Worm (Caenorhabditis elegans) whole organism, L4 larva: Measurements from ENCODE around the gene lir-1.

Experiments used
- dve-1 ChIP-seq: sonication (generic microtip); optimal IDR thresholded peaks from 2 replicates; lab custom pipeline; 2017; ENCODE audit warnings: antibody characterized with exemption, mild to moderate bottlenecking, missing genetic modification characterization, missing compliant biosample characterization; ENCODE audit not compliant: insufficient read depth
- egl-27 ChIP-seq: sonication (generic microtip); optimal IDR thresholded peaks from 3 replicates; lab custom pipeline; 2017; ENCODE audit warnings: missing biosample characterization, missing genetic modification reagents, missing genetic modification characterization
- nhr-42 ChIP-seq: fragments of 200-800 bp; sonication (Bioruptor generic); IDR thresholded peaks from 2 replicates; pipeline ENCODE4 v1.3.6; 2022; ENCODE audit warnings: missing genetic modification characterization, missing compliant biosample characterization
- pha-4 ChIP-seq, 2 experiments: fragments of 150-350 bp in 1 of 2; fragments of 200-800 bp in 1 of 2; sonication (Bioruptor generic) in 1 of 2; IDR thresholded peaks in 1 of 2; optimal IDR thresholded peaks in 1 of 2; 2 replicates each; pipeline versions ENCODE4 v1.3.6 to Lab custom; 2014 to 2022; ENCODE audit warnings: missing genetic modification characterization in 2 of 2, missing genetic modification reagents in 2 of 2, missing biosample characterization in 1 of 2, missing compliant biosample characterization in 1 of 2
- snpc-1.2 ChIP-seq: fragments of 200-800 bp; sonication (Bioruptor generic); IDR thresholded peaks from 2 replicates; pipeline ENCODE4 v1.3.6; 2022; ENCODE audit warnings: missing genetic modification reagents, missing genetic modification characterization, missing compliant biosample characterization

DNA sequence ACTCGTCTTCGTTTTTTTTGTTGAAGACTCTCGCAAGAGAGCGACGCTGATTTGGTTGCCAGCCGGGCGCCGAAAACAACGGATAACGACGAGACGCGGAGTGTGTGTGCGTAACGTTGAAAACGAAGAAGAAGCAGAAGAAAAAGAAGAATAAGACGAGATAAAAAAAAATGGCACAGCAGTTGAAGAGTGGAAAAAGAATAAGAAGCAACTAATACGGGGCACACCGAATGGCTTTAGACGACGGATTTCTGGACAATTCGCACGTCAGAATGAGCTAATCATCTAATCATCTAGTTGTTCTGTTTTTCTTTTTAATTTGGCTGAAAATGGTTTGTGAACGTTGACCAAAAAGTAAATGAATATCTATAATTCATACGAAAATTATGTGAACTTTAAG is 34.9 kb upstream of the lir-1 start:
- TF ChIP-seq pha-4 (GFP tag; IDR thresholded peaks at IDR 0.05; lab: Robert Waterston, UW), result no peak
- no peak for TF ChIP-seq pha-4 (tag; optimal IDR thresholded peaks at IDR 0.05; lab: Kevin White, UChicago)
- no peak for TF ChIP-seq nhr-42
- TF ChIP-seq egl-27 (tag; lab: Kevin White, UChicago), result no peak
- TF ChIP-seq dve-1 (tag; lab: Kevin White, UChicago), result no peak
- TF ChIP-seq snpc-1.2 (GFP tag; lab: Robert Waterston, UW), result no peak
